Worm (Caenorhabditis elegans) whole organism, L4 larva: ENCODE results near the gene ZK1127.5.
"Not testable (repeated sequence)": the region's sequence is repeated elsewhere in the genome, so short reads cannot be mapped to it uniquely, and the experiment has no call there.

ENCODE experiments used
- D1046.2 ChIP-seq: fragments of 200-800 bp; sonication (Bioruptor generic); IDR thresholded peaks from 2 replicates; pipeline ENCODE4 v1.3.6; 2022; ENCODE audit warnings: missing genetic modification characterization, missing compliant biosample characterization
- F26F4.8 ChIP-seq: fragments of 200-800 bp; sonication (Bioruptor generic); conservative IDR thresholded peaks from 2 replicates; pipeline ENCODE4 v1.3.6; 2022; ENCODE audit warnings: missing genetic modification characterization, missing compliant biosample characterization
- F37D6.2 ChIP-seq: sonication (generic microtip); optimal IDR thresholded peaks from 2 replicates; lab custom pipeline; 2016; ENCODE audit warnings: mild to moderate bottlenecking, missing genetic modification characterization, missing compliant biosample characterization
- F44E2.7 ChIP-seq: fragments of 200-800 bp; sonication (Bioruptor generic); IDR thresholded peaks from 2 replicates; pipeline ENCODE4 v2.1.2; 2022; ENCODE audit warnings: missing genetic modification characterization, missing compliant biosample characterization
- R02D3.7 ChIP-seq: fragments of 150-350 bp; sonication (generic microtip); optimal IDR thresholded peaks from 3 replicates; lab custom pipeline; 2014; ENCODE audit warnings: missing biosample characterization, missing genetic modification characterization
- Y48G9A.11 ChIP-seq: fragments of 200-800 bp; sonication (Bioruptor generic); IDR thresholded peaks from 2 replicates; pipeline ENCODE4 v1.3.6; 2022; ENCODE audit warnings: missing genetic modification reagents, missing genetic modification characterization, missing compliant biosample characterization
- Y5F2A.4 ChIP-seq: fragments of 200-800 bp; sonication (Bioruptor generic); optimal IDR thresholded peaks from 2 replicates; lab custom pipeline; 2018; ENCODE audit warnings: mild to moderate bottlenecking, missing genetic modification characterization, missing compliant biosample characterization
- Y75B8A.6 ChIP-seq: fragments of 200-800 bp; sonication (Bioruptor generic); IDR thresholded peaks from 2 replicates; pipeline ENCODE4 v1.3.6; 2022; ENCODE audit warnings: missing genetic modification reagents, missing genetic modification characterization, missing compliant biosample characterization
- arid-1 ChIP-seq: fragments of 200-800 bp; sonication (Bioruptor generic); conservative IDR thresholded peaks from 2 replicates; pipeline ENCODE4 v1.3.6; 2022; ENCODE audit warnings: missing genetic modification reagents, missing genetic modification characterization, missing compliant biosample characterization
- ceh-20 ChIP-seq: fragments of 200-800 bp; sonication (Bioruptor generic); IDR thresholded peaks from 2 replicates; pipeline ENCODE4 v1.3.6; 2022; ENCODE audit warnings: missing genetic modification reagents, missing genetic modification characterization, missing compliant biosample characterization
- ceh-62 ChIP-seq: sonication (generic microtip); optimal IDR thresholded peaks from 2 replicates; lab custom pipeline; 2017; ENCODE audit warnings: missing biosample characterization, missing genetic modification characterization
- ctbp-1 ChIP-seq: fragments of 200-800 bp; sonication (Bioruptor generic); IDR thresholded peaks from 2 replicates; pipeline ENCODE4 v1.3.6; 2022; ENCODE audit warnings: missing genetic modification reagents, missing genetic modification characterization, missing compliant biosample characterization
- daf-16 ChIP-seq, 3 experiments: sonication (generic microtip); optimal IDR thresholded peaks; 2 replicates each; lab custom pipeline; 2016 to 2017; ENCODE audit warnings: missing genetic modification characterization in 3 of 3, missing genetic modification reagents in 3 of 3, mild to moderate bottlenecking in 2 of 3, missing compliant biosample characterization in 2 of 3, missing biosample characterization in 1 of 3, moderate library complexity in 1 of 3
- daf-19 ChIP-seq: fragments of 200-800 bp; sonication (Bioruptor generic); conservative IDR thresholded peaks from 2 replicates; pipeline ENCODE4 v1.3.6; 2022; ENCODE audit warnings: missing genetic modification characterization, missing compliant biosample characterization
- daf-8 ChIP-seq: fragments of 200-800 bp; sonication (Bioruptor generic); IDR thresholded peaks from 2 replicates; pipeline ENCODE4 v1.3.6; 2022; ENCODE audit warnings: missing genetic modification characterization, missing compliant biosample characterization
- dmd-6 ChIP-seq: fragments of 200-800 bp; sonication (Bioruptor generic); IDR thresholded peaks from 2 replicates; pipeline ENCODE4 v1.3.6; 2022; ENCODE audit warnings: missing genetic modification reagents, missing genetic modification characterization, missing compliant biosample characterization
- dmd-8 ChIP-seq: fragments of 200-800 bp; sonication (Bioruptor generic); IDR thresholded peaks from 2 replicates; pipeline ENCODE4 v1.3.6; 2022; ENCODE audit warnings: missing genetic modification characterization, missing compliant biosample characterization
- dmd-9 ChIP-seq: fragments of 200-800 bp; sonication (Bioruptor generic); IDR thresholded peaks from 2 replicates; pipeline ENCODE4 v1.3.6; 2022; ENCODE audit warnings: missing genetic modification reagents, missing genetic modification characterization, missing compliant biosample characterization
- dpl-1 ChIP-seq: fragments of 150-350 bp; optimal IDR thresholded peaks from 2 replicates; lab custom pipeline; 2014; ENCODE audit warnings: missing biosample characterization, missing genetic modification reagents, missing genetic modification characterization
- egl-27 ChIP-seq: sonication (generic microtip); optimal IDR thresholded peaks from 3 replicates; lab custom pipeline; 2017; ENCODE audit warnings: missing biosample characterization, missing genetic modification reagents, missing genetic modification characterization
- lin-13 ChIP-seq: fragments of 150-350 bp; optimal IDR thresholded peaks from 2 replicates; lab custom pipeline; 2014; ENCODE audit warnings: missing biosample characterization, missing genetic modification reagents, missing genetic modification characterization
- lin-15B ChIP-seq: fragments of 150-350 bp; sonication (generic microtip); optimal IDR thresholded peaks from 3 replicates; lab custom pipeline; 2014; ENCODE audit warnings: missing biosample characterization, missing genetic modification characterization
- lin-29 ChIP-seq: fragments of 200-800 bp; sonication (Bioruptor generic); IDR thresholded peaks from 2 replicates; pipeline ENCODE4 v1.3.6; 2022; ENCODE audit warnings: missing genetic modification reagents, missing genetic modification characterization, missing compliant biosample characterization
- lin-38 ChIP-seq: fragments of 200-800 bp; sonication (Bioruptor generic); IDR thresholded peaks from 2 replicates; pipeline ENCODE4 v1.3.6; 2022; ENCODE audit warnings: missing genetic modification reagents, missing genetic modification characterization, missing compliant biosample characterization
- lin-39 ChIP-seq: fragments of 150-350 bp; optimal IDR thresholded peaks from 2 replicates; lab custom pipeline; 2014; ENCODE audit warnings: missing biosample characterization, missing genetic modification reagents, missing genetic modification characterization
- madf-5 ChIP-seq, 2 experiments: fragments of 200-800 bp; sonication (Bioruptor generic); IDR thresholded peaks; 2 replicates each; pipeline ENCODE4 v1.3.6; 2022; ENCODE audit warnings: missing compliant biosample characterization in 2 of 2, missing genetic modification characterization in 2 of 2
- madf-9 ChIP-seq: fragments of 200-800 bp; sonication (Bioruptor generic); conservative IDR thresholded peaks from 2 replicates; pipeline ENCODE4 v1.3.6; 2022; ENCODE audit warnings: missing genetic modification reagents, missing genetic modification characterization, missing compliant biosample characterization
- mdl-1 ChIP-seq, 2 experiments: fragments of 150-350 bp in 1 of 2; sonication (generic microtip) in 1 of 2; optimal IDR thresholded peaks; 2 replicates each; lab custom pipeline; 2014 to 2017; ENCODE audit warnings: missing biosample characterization in 2 of 2, missing genetic modification characterization in 2 of 2
- mdt-29 ChIP-seq: fragments of 200-800 bp; sonication (Bioruptor generic); IDR thresholded peaks from 2 replicates; pipeline ENCODE4 v1.3.6; 2022; ENCODE audit warnings: missing genetic modification reagents, missing genetic modification characterization, missing compliant biosample characterization
- mxl-2 ChIP-seq: fragments of 200-800 bp; sonication (Bioruptor generic); conservative IDR thresholded peaks from 2 replicates; pipeline ENCODE4 v1.3.6; 2022; ENCODE audit warnings: missing genetic modification reagents, missing genetic modification characterization, missing compliant biosample characterization
- mxl-3 ChIP-seq: fragments of 200-800 bp; sonication (Bioruptor generic); optimal IDR thresholded peaks from 2 replicates; lab custom pipeline; 2018; ENCODE audit warnings: mild to moderate bottlenecking, missing genetic modification characterization, missing compliant biosample characterization
- nhr-11 ChIP-seq: fragments of 150-350 bp; optimal IDR thresholded peaks from 2 replicates; lab custom pipeline; 2014; ENCODE audit warnings: missing biosample characterization, missing genetic modification characterization
- nhr-28 ChIP-seq: fragments of 150-350 bp; optimal IDR thresholded peaks from 2 replicates; lab custom pipeline; 2014; ENCODE audit warnings: missing biosample characterization, missing genetic modification characterization
- nhr-42 ChIP-seq: fragments of 200-800 bp; sonication (Bioruptor generic); IDR thresholded peaks from 2 replicates; pipeline ENCODE4 v1.3.6; 2022; ENCODE audit warnings: missing genetic modification characterization, missing compliant biosample characterization
- nhr-48 ChIP-seq: sonication (generic microtip); optimal IDR thresholded peaks from 2 replicates; lab custom pipeline; 2016; ENCODE audit warnings: mild to moderate bottlenecking, missing genetic modification characterization, missing compliant biosample characterization
- nhr-6 ChIP-seq: fragments of 150-350 bp; optimal IDR thresholded peaks from 2 replicates; lab custom pipeline; 2014; ENCODE audit warnings: missing biosample characterization, missing genetic modification characterization
- pha-4 ChIP-seq, 2 experiments: fragments of 150-350 bp in 1 of 2; fragments of 200-800 bp in 1 of 2; sonication (Bioruptor generic) in 1 of 2; IDR thresholded peaks in 1 of 2; optimal IDR thresholded peaks in 1 of 2; 2 replicates each; pipeline versions ENCODE4 v1.3.6 to Lab custom; 2014 to 2022; ENCODE audit warnings: missing genetic modification characterization in 2 of 2, missing genetic modification reagents in 2 of 2, missing biosample characterization in 1 of 2, missing compliant biosample characterization in 1 of 2
- set-16 ChIP-seq: fragments of 200-800 bp; sonication (Bioruptor generic); IDR thresholded peaks from 2 replicates; pipeline ENCODE4 v1.3.6; 2022; ENCODE audit warnings: missing genetic modification reagents, missing genetic modification characterization, missing compliant biosample characterization
- snpc-4 ChIP-seq: fragments of 150-350 bp; optimal IDR thresholded peaks from 2 replicates; lab custom pipeline; 2014; ENCODE audit warnings: missing biosample characterization, missing genetic modification characterization
- spr-1 ChIP-seq: sonication (generic microtip); optimal IDR thresholded peaks from 2 replicates; lab custom pipeline; 2016; ENCODE audit warnings: mild to moderate bottlenecking, missing genetic modification characterization, missing compliant biosample characterization
- unc-130 ChIP-seq: sonication (generic microtip); optimal IDR thresholded peaks from 2 replicates; lab custom pipeline; 2016; ENCODE audit warnings: missing genetic modification reagents, missing genetic modification characterization, missing compliant biosample characterization
- unc-39 ChIP-seq: sonication (generic microtip); optimal IDR thresholded peaks from 2 replicates; lab custom pipeline; 2017; ENCODE audit warnings: missing biosample characterization, missing genetic modification characterization
- zag-1 ChIP-seq: fragments of 150-350 bp; optimal IDR thresholded peaks from 2 replicates; lab custom pipeline; 2014; ENCODE audit warnings: missing biosample characterization, missing genetic modification characterization
- zfp-2 ChIP-seq: sonication (generic microtip); optimal IDR thresholded peaks from 2 replicates; lab custom pipeline; 2016; ENCODE audit warnings: mild to moderate bottlenecking, missing genetic modification characterization, missing compliant biosample characterization
- zip-11 ChIP-seq: fragments of 200-800 bp; sonication (Bioruptor generic); IDR thresholded peaks from 2 replicates; pipeline ENCODE4 v1.3.6; 2022; ENCODE audit warnings: missing genetic modification characterization, missing compliant biosample characterization
- zip-2 ChIP-seq: fragments of 150-350 bp; optimal IDR thresholded peaks from 2 replicates; lab custom pipeline; 2014; ENCODE audit warnings: missing biosample characterization, missing genetic modification characterization
- ztf-7 ChIP-seq: fragments of 150-350 bp; optimal IDR thresholded peaks from 2 replicates; lab custom pipeline; 2014; ENCODE audit warnings: missing biosample characterization, missing genetic modification characterization

Gene ZK1127.5

ce11 chrII:7001405-7001804 lies 49.1 kb upstream of the ZK1127.5 start (continued):
- TF ChIP-seq Y75B8A.6 (GFP tag; lab: Robert Waterston, UW): 0 out of 2 replicates have a peak, but pooled peaks have one; percentile 63
- TF ChIP-seq D1046.2 (GFP tag; lab: Robert Waterston, UW): peak; percentile 85; the same call in 1 of the 2 replicates
- peak; percentile 87 for TF ChIP-seq dmd-9 (GFP tag; lab: Robert Waterston, UW)
- TF ChIP-seq daf-16 (GFP tag; optimal IDR thresholded peaks at IDR 0.05; lab: Kevin White, UChicago): peak in 1 of 2 experiments; percentile 61
- TF ChIP-seq daf-16 (tag; optimal IDR thresholded peaks at IDR 0.05; lab: Kevin White, UChicago): peak; percentile 24
- peak; percentile 61 for TF ChIP-seq mdt-29
- peak; percentile 86 for TF ChIP-seq madf-9 (GFP tag; lab: Robert Waterston, UW)
- peak; percentile 90 for TF ChIP-seq arid-1
- peak; percentile 40; the same call in 1 of the 2 replicates for TF ChIP-seq ceh-20 (GFP tag; lab: Robert Waterston, UW)
- peak; percentile 96 for TF ChIP-seq F44E2.7
- peak; percentile 91 for TF ChIP-seq pha-4 (GFP tag; IDR thresholded peaks at IDR 0.05; lab: Robert Waterston, UW)
- not testable (repeated sequence) for TF ChIP-seq pha-4 (tag; optimal IDR thresholded peaks at IDR 0.05; lab: Kevin White, UChicago)
- TF ChIP-seq lin-29 (GFP tag; lab: Robert Waterston, UW): 0 out of 2 replicates have a peak, but pooled peaks have one; percentile 45
- peak; percentile 38 for TF ChIP-seq unc-130 (GFP tag; lab: Kevin White, UChicago)
- peak; percentile 97 for TF ChIP-seq F26F4.8 (GFP tag; lab: Robert Waterston, UW)
- TF ChIP-seq daf-19 (GFP tag; lab: Robert Waterston, UW): peak; percentile 83
- peak; percentile 81 for TF ChIP-seq lin-38
- peak; percentile 22 for TF ChIP-seq mxl-3 (GFP tag; lab: Kevin White, UChicago)
- TF ChIP-seq set-16 (GFP tag; lab: Robert Waterston, UW): peak; percentile 53; the same call in 1 of the 2 replicates
- TF ChIP-seq, all 104 proteins: peak for 46; not testable (repeated sequence) for 58

ce11 chrII:7002956-7003357 lies 47.5 kb upstream of the ZK1127.5 start:
- TF ChIP-seq dmd-8 (GFP tag; lab: Robert Waterston, UW) (no peak; the same call in 1 of the 2 replicates), zfp-2 (tag; lab: Kevin White, UChicago) (no peak), nhr-42 (peak; percentile 54; the same call in 1 of the 2 replicates), Y48G9A.11 (GFP tag; lab: Robert Waterston, UW) (0 out of 2 replicates have a peak, but pooled peaks have one; percentile 24), zip-2 (tag; lab: Kevin White, UChicago) (no peak), snpc-4 (tag; lab: Kevin White, UChicago) (no peak), arid-1 (peak; percentile 41; the same call in 1 of the 2 replicates), nhr-11 (tag; lab: Kevin White, UChicago) (no peak), lin-39 (tag; lab: Kevin White, UChicago) (no peak), nhr-48 (peak; percentile 58), mxl-3 (GFP tag; lab: Kevin White, UChicago) (no peak), dpl-1 (no peak), F37D6.2 (no peak), dmd-6 (GFP tag; lab: Robert Waterston, UW) (peak; percentile 21; the same call in 1 of the 2 replicates), ztf-7 (no peak), unc-39 (tag; lab: Kevin White, UChicago) (no peak), ceh-62 (tag; lab: Kevin White, UChicago) (no peak), nhr-28 (tag; lab: Kevin White, UChicago) (no peak), Y5F2A.4 (peak; percentile 60), ctbp-1 (GFP tag; lab: Robert Waterston, UW) (peak; percentile 49; the same call in 1 of the 2 replicates), set-16 (GFP tag; lab: Robert Waterston, UW) (no peak), pha-4 (GFP tag; IDR thresholded peaks at IDR 0.05; lab: Robert Waterston, UW) (peak; percentile 86), pha-4 (tag; optimal IDR thresholded peaks at IDR 0.05; lab: Kevin White, UChicago) (no peak), R02D3.7 (tag; lab: Kevin White, UChicago) (no peak), mxl-2 (GFP tag; lab: Robert Waterston, UW) (no peak), egl-27 (tag; lab: Kevin White, UChicago) (no peak), ceh-20 (GFP tag; lab: Robert Waterston, UW) (0 out of 2 replicates have a peak, but pooled peaks have one; percentile 24), zip-11 (GFP tag; lab: Robert Waterston, UW) (no peak), zag-1 (tag; lab: Kevin White, UChicago) (no peak), mdl-1 (tag; optimal IDR thresholded peaks at IDR 0.05; lab: Kevin White, UChicago) (no peak), spr-1 (tag; lab: Kevin White, UChicago) (peak; percentile 56), lin-38 (peak; percentile 72), madf-5 (GFP tag; IDR thresholded peaks at IDR 0.05; lab: Robert Waterston, UW) (0 out of 4 replicates have a peak, but pooled peaks of 1 of the 2 experiments have one; percentile 82), nhr-6 (tag; lab: Kevin White, UChicago) (no peak), lin-13 (GFP tag; lab: Kevin White, UChicago) (peak; percentile 51), daf-8 (GFP tag; lab: Robert Waterston, UW) (no peak), lin-15B (tag; lab: Kevin White, UChicago) (no peak)
